Worm (Caenorhabditis elegans): ENCODE measurements around the gene nmt-1.
A peak's percentile ranks its signal among the peaks of the same experiment; 100 is the strongest.

nmt-1 gene

DNA sequence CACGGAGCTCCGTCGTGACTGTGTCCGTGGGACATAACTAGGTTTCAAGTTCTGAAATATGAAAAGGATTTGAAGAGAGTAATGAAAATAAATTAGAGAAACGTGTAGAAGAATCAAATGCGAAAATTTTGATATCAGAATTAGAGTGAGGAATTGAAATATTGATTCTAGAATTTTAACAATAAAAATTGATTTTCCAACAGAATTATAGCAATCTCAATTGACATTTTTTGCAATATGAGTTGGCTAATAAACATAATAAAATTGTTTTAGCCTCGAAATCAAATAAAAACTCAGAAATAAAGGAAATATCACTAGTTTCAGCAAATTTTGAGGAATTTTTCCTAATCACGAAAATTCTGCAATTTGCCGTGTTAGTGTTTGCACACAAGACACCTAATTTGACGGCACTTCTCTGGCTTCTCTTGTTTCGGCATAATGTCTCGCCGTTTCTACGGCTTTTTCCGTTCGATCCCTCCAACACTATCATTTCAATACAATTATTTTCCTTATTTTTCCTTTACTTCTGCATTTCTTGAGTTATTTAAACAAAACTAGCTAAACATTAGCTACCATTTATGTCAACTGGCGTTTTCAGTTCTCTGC, at the start of gene nmt-1:
Gene nmt-1, minus strand, starts transcription at position 51 of the 606 bp plus-strand sequence.
- TF ChIP-seq F13H6.1 (tag; optimal IDR thresholded peaks at IDR 0.05) (peak; percentile 11), sma-3 (GFP tag; optimal IDR thresholded peaks at IDR 0.05) (peak; percentile 0), lsy-2 (tag; optimal IDR thresholded peaks at IDR 0.05) (peak; percentile 49 to 72), peb-1 (tag; optimal IDR thresholded peaks at IDR 0.05) (no peak), gmeb-1 (tag; optimal IDR thresholded peaks at IDR 0.05) (peak; percentile 46), sma-9 (GFP tag; optimal IDR thresholded peaks at IDR 0.05) (peak; percentile 52), sma-9 (tag; optimal IDR thresholded peaks at IDR 0.05) (no peak), unc-62 (GFP tag; optimal IDR thresholded peaks at IDR 0.05) (no peak), nhr-11 (tag; optimal IDR thresholded peaks at IDR 0.05) (no peak), nhr-25 (tag; optimal IDR thresholded peaks at IDR 0.05) (peak; percentile 42), nhr-6 (tag; optimal IDR thresholded peaks at IDR 0.05) (no peak), C34F6.9 (tag; optimal IDR thresholded peaks at IDR 0.05) (peak; percentile 60), unc-55 (GFP tag; optimal IDR thresholded peaks at IDR 0.05) (peak; percentile 57), mab-5 (tag; optimal IDR thresholded peaks at IDR 0.05) (peak; percentile 24), nhr-129 (tag; optimal IDR thresholded peaks at IDR 0.05) (peak; percentile 61), R02D3.7 (tag; optimal IDR thresholded peaks at IDR 0.05) (no peak), crh-2 (tag; optimal IDR thresholded peaks at IDR 0.05) (no peak), dmd-4 (tag; optimal IDR thresholded peaks at IDR 0.05) (no peak)

ce11 chrIII:6165240-6165639, 49.1 kb upstream of the nmt-1 start:
- no peak for TF ChIP-seq aly-2 (tag; optimal IDR thresholded peaks at IDR 0.05)
- TF ChIP-seq nhr-21 (tag; optimal IDR thresholded peaks at IDR 0.05) = no peak
- TF ChIP-seq ceh-82 (tag; optimal IDR thresholded peaks at IDR 0.05) = no peak
- TF ChIP-seq mab-5 (tag; optimal IDR thresholded peaks at IDR 0.05) = no peak
- TF ChIP-seq nhr-11 (tag; optimal IDR thresholded peaks at IDR 0.05) = no peak
- no peak for TF ChIP-seq elt-1 (tag; optimal IDR thresholded peaks at IDR 0.05)
- TF ChIP-seq nhr-25 (tag; optimal IDR thresholded peaks at IDR 0.05) = no peak
- no peak for TF ChIP-seq ztf-11 (tag; optimal IDR thresholded peaks at IDR 0.05)
- TF ChIP-seq gmeb-1 (tag; optimal IDR thresholded peaks at IDR 0.05) = no peak
- no peak for TF ChIP-seq nhr-23 (tag; optimal IDR thresholded peaks at IDR 0.05)
- no peak for TF ChIP-seq egl-27 (tag; optimal IDR thresholded peaks at IDR 0.05)
- TF ChIP-seq skn-1 (tag; optimal IDR thresholded peaks at IDR 0.05) = no peak
- TF ChIP-seq elt-3 (tag; optimal IDR thresholded peaks at IDR 0.05) = no peak
- TF ChIP-seq R02D3.7 (tag; optimal IDR thresholded peaks at IDR 0.05) = no peak
- no peak for TF ChIP-seq peb-1 (tag; optimal IDR thresholded peaks at IDR 0.05)
- TF ChIP-seq nhr-129 (tag; optimal IDR thresholded peaks at IDR 0.05) = no peak
- no peak for TF ChIP-seq crh-2 (tag; optimal IDR thresholded peaks at IDR 0.05)
- TF ChIP-seq Y55F3AM.14 (GFP tag; optimal IDR thresholded peaks at IDR 0.05) = no peak

DNA sequence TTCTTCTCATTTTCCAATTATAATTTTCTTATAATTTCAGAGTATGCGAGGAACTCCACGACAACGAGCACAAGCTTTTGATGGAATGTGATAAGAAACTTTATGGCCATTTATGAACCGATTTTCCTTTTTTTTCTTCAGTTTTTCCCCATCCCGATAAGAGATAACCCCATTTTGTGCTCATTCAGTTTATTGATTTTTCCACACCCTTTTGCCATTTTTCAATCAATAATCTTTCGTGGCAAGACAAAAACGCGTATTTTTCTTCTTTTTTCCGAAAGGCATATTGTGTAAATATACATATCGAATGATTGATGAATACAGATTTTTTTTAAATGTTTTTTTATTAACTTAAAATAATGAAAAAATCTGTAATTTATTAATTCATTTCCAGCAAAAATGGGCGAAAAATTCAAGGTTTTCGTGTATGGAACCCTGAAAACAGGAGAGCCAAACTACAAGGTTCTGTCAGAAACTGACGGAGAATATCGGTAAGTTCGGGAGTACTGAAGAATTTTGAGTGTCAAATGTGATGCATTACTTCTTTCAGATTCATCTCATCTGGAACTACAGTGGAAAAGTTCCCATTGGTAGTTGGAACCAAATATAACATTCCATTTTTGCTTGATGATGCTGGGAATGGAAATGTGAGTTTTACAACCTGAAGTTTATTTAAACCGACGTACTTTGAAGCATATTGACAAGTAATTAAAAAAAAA, 48.3 kb upstream of the nmt-1 start, which contains the start of gene F42A10.9:
Gene F42A10.9, plus strand, starts transcription at position 321 of the 719 bp plus-strand sequence.
- TF ChIP-seq ztf-4 (tag; optimal IDR thresholded peaks at IDR 0.05) = no peak
- no peak for TF ChIP-seq peb-1 (tag; optimal IDR thresholded peaks at IDR 0.05)
- no peak for TF ChIP-seq elt-1 (tag; optimal IDR thresholded peaks at IDR 0.05)
- no peak for TF ChIP-seq nhr-10 (tag; optimal IDR thresholded peaks at IDR 0.05)
- TF ChIP-seq sma-9 (GFP tag; optimal IDR thresholded peaks at IDR 0.05) = peak; percentile 35
- TF ChIP-seq sma-9 (tag; optimal IDR thresholded peaks at IDR 0.05) = no peak
- no peak for TF ChIP-seq sem-4 (tag; optimal IDR thresholded peaks at IDR 0.05)
- no peak for TF ChIP-seq nhr-77 (tag; optimal IDR thresholded peaks at IDR 0.05)
- TF ChIP-seq nhr-23 (tag; optimal IDR thresholded peaks at IDR 0.05) = no peak
- TF ChIP-seq Y55F3AM.14 (GFP tag; optimal IDR thresholded peaks at IDR 0.05) = no peak
- peak; percentile 34 for TF ChIP-seq nhr-129 (tag; optimal IDR thresholded peaks at IDR 0.05)
- no peak for TF ChIP-seq ceh-82 (tag; optimal IDR thresholded peaks at IDR 0.05)
- peak; percentile 5 for TF ChIP-seq nhr-25 (tag; optimal IDR thresholded peaks at IDR 0.05)
- no peak for TF ChIP-seq aly-2 (tag; optimal IDR thresholded peaks at IDR 0.05)
- TF ChIP-seq nhr-6 (tag; optimal IDR thresholded peaks at IDR 0.05) = no peak
- no peak for TF ChIP-seq lin-11 (tag; optimal IDR thresholded peaks at IDR 0.05)
- no peak for TF ChIP-seq unc-62 (GFP tag; optimal IDR thresholded peaks at IDR 0.05)
- no peak for TF ChIP-seq alr-1 (tag; optimal IDR thresholded peaks at IDR 0.05)
- peak; percentile 86 for TF ChIP-seq ama-1 (optimal IDR thresholded peaks at IDR 0.05)
- TF ChIP-seq ztf-1 (GFP tag; conservative IDR thresholded peaks at IDR 0.05) = no peak
- TF ChIP-seq C34F6.9 (tag; optimal IDR thresholded peaks at IDR 0.05) = peak; percentile 48
- no peak for TF ChIP-seq nhr-237 (tag; optimal IDR thresholded peaks at IDR 0.05)
- TF ChIP-seq crh-2 (tag; optimal IDR thresholded peaks at IDR 0.05) = peak; percentile 0
- TF ChIP-seq lin-13 (GFP tag; optimal IDR thresholded peaks at IDR 0.05) = peak; percentile 17
- TF ChIP-seq R02D3.7 (tag; optimal IDR thresholded peaks at IDR 0.05) = no peak
- no peak for TF ChIP-seq ZK546.5 (tag; optimal IDR thresholded peaks at IDR 0.05)
- TF ChIP-seq mdl-1 (tag; optimal IDR thresholded peaks at IDR 0.05) = no peak
- no peak for TF ChIP-seq mab-5 (tag; optimal IDR thresholded peaks at IDR 0.05)
- no peak for TF ChIP-seq gmeb-1 (tag; optimal IDR thresholded peaks at IDR 0.05)
- no peak for TF ChIP-seq dmd-4 (tag; optimal IDR thresholded peaks at IDR 0.05)
- TF ChIP-seq blmp-1 (tag; optimal IDR thresholded peaks at IDR 0.05; ENCODE audit: insufficient read depth) = no peak
- TF ChIP-seq sma-3 (GFP tag; optimal IDR thresholded peaks at IDR 0.05) = no peak
- TF ChIP-seq lsy-2 (tag; optimal IDR thresholded peaks at IDR 0.05) = no peak
- no peak for TF ChIP-seq unc-55 (GFP tag; optimal IDR thresholded peaks at IDR 0.05)
- no peak for TF ChIP-seq zag-1 (tag; optimal IDR thresholded peaks at IDR 0.05)
- TF ChIP-seq snpc-4 (tag; optimal IDR thresholded peaks at IDR 0.05) = no peak
- TF ChIP-seq fos-1 (tag; optimal IDR thresholded peaks at IDR 0.05) = peak; percentile 34
- no peak for TF ChIP-seq ztf-11 (tag; optimal IDR thresholded peaks at IDR 0.05)
- TF ChIP-seq nhr-12 (tag; optimal IDR thresholded peaks at IDR 0.05) = no peak
